Worm (Caenorhabditis elegans) whole organism, early embryonic: ENCODE results near the gene B0001.8.

ENCODE experiments used
- B0310.2 ChIP-seq: sonication (generic microtip); optimal IDR thresholded peaks from 2 replicates; lab custom pipeline; 2016; ENCODE audit warnings: mild to moderate bottlenecking, missing genetic modification characterization, missing compliant biosample characterization
- F13C5.2 ChIP-seq: sonication (generic microtip); optimal IDR thresholded peaks from 2 replicates; lab custom pipeline; 2017; ENCODE audit warnings: mild to moderate bottlenecking, missing genetic modification characterization, inconsistent platforms, missing compliant biosample characterization
- aly-1 ChIP-seq: sonication (generic microtip); optimal IDR thresholded peaks from 2 replicates; lab custom pipeline; 2016; ENCODE audit warnings: missing genetic modification characterization, missing compliant biosample characterization
- ama-1 ChIP-seq: fragments of 150-350 bp; optimal IDR thresholded peaks from 2 replicates; lab custom pipeline; 2014
- ceh-13 ChIP-seq: fragments of 200-800 bp; sonication (Bioruptor generic); optimal IDR thresholded peaks from 2 replicates; lab custom pipeline; 2018; ENCODE audit warnings: mild to moderate bottlenecking, missing genetic modification characterization, missing compliant biosample characterization
- ceh-36 ChIP-seq: sonication (generic microtip); optimal IDR thresholded peaks from 2 replicates; lab custom pipeline; 2016; ENCODE audit warnings: missing genetic modification characterization, inconsistent platforms, missing compliant biosample characterization
- ets-7 ChIP-seq: sonication (generic microtip); optimal IDR thresholded peaks from 2 replicates; lab custom pipeline; 2016; ENCODE audit warnings: missing genotype, missing genetic modification characterization, missing compliant biosample characterization
- flt-1 ChIP-seq: fragments of 200-800 bp; sonication (Bioruptor generic); IDR thresholded peaks from 2 replicates; pipeline ENCODE4 v1.3.6; 2022; ENCODE audit warnings: missing genetic modification characterization, missing compliant biosample characterization
- hmbx-1 ChIP-seq: sonication (generic microtip); optimal IDR thresholded peaks from 2 replicates; lab custom pipeline; 2016; ENCODE audit warnings: mild to moderate bottlenecking, missing genetic modification characterization, missing compliant biosample characterization
- hmg-4 ChIP-seq: fragments of 200-800 bp; sonication (Bioruptor generic); optimal IDR thresholded peaks from 2 replicates; lab custom pipeline; 2018; ENCODE audit warnings: mild to moderate bottlenecking, missing genetic modification characterization, missing compliant biosample characterization
- hnd-1 ChIP-seq: sonication (generic microtip); optimal IDR thresholded peaks from 2 replicates; lab custom pipeline; 2016; ENCODE audit warnings: missing genetic modification characterization, missing compliant biosample characterization
- pes-1 ChIP-seq: fragments of 200-800 bp; sonication (Bioruptor generic); IDR thresholded peaks from 2 replicates; pipeline ENCODE4 v1.3.6; 2022; ENCODE audit warnings: missing genetic modification reagents, missing genetic modification characterization, missing compliant biosample characterization
- scrt-1 ChIP-seq: fragments of 200-800 bp; sonication (Bioruptor generic); IDR thresholded peaks from 2 replicates; pipeline ENCODE4 v1.3.6; 2022; ENCODE audit warnings: missing genetic modification characterization, missing compliant biosample characterization
- sea-1 ChIP-seq: fragments of 200-800 bp; sonication (Bioruptor generic); conservative IDR thresholded peaks from 2 replicates; pipeline ENCODE4 v1.3.6; 2022; ENCODE audit warnings: missing genetic modification characterization, missing compliant biosample characterization
- tbx-11 ChIP-seq: fragments of 200-800 bp; sonication (Bioruptor generic); IDR thresholded peaks from 2 replicates; pipeline ENCODE4 v1.3.6; 2022; ENCODE audit warnings: missing genetic modification characterization, missing compliant biosample characterization
- tbx-37 ChIP-seq: fragments of 200-800 bp; sonication (Bioruptor generic); conservative IDR thresholded peaks from 2 replicates; pipeline ENCODE4 v1.3.6; 2022; ENCODE audit warnings: missing genetic modification reagents, missing genetic modification characterization, missing compliant biosample characterization
- tra-4 ChIP-seq: sonication (generic microtip); optimal IDR thresholded peaks from 2 replicates; lab custom pipeline; 2017; ENCODE audit warnings: missing genetic modification characterization, missing compliant biosample characterization

B0001.8 gene

DNA sequence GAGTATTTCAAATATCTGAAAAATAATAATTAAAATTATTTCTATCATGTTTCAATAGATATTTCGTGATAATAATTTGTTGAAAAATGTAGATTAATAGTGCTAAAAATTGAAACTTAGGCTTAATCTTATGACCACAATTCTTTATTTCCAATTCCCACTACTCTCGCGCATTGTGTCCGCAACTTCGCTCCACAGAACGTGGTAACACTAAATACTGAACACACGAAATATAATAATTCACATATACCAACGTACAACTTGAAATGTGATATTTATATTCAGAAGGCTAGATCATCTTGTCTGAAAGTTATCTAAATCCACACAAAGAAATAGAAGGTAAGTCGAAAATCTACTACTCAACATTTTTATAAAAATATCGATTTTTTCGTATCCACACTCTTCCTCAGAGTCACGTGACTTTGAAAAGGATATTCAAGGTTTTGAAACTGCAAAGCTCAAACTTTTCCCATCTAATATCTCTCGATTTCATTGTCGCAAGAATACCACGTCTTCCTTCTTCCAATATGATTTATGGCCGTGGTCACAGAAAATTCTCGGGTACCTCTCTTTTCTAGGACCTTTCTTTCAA is 15.9 kb upstream of the B0001.8 start, which contains the start of gene eri-12:
eri-12 (plus strand) TSS at position 197 of the 592 bp plus-strand sequence.
- TF ChIP-seq flt-1 (GFP tag; lab: Robert Waterston, UW) (no peak), tbx-37 (GFP tag; lab: Robert Waterston, UW) (no peak), hmbx-1 (tag; lab: Kevin White, UChicago) (no peak), B0310.2 (tag; lab: Kevin White, UChicago) (no peak), tra-4 (tag; lab: Kevin White, UChicago) (no peak), ceh-13 (GFP tag; lab: Kevin White, UChicago) (no peak), tbx-11 (no peak), ama-1 (lab: Kevin White, UChicago) (no peak), F13C5.2 (tag; lab: Kevin White, UChicago) (no peak), hmg-4 (GFP tag; lab: Kevin White, UChicago) (no peak), aly-1 (tag; lab: Kevin White, UChicago) (no peak)

DNA sequence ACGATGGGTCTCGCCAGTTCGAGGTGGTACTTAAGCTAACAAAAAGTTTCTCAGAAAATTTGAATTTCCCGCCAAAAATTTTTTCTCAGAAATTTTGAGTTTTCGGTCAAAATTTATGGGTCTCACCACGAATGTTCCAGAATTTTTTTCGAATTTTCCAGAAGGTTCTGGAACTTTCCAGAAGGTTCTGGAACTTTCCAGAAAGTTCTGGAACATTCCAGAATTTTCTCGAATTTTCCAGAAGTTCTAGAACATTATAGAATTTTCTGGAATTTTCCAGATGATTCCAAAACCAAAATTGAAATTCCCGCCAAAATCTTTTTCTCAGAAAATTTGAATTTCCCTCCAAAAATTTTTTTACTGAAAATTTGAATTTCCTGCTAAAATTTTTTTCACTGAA is 15.0 kb upstream of the B0001.8 start:
- peak; percentile 29; the same call in 1 of the 2 replicates for TF ChIP-seq flt-1 (GFP tag; lab: Robert Waterston, UW)
- 0 out of 2 replicates have a peak, but pooled peaks have one; percentile 32 for TF ChIP-seq tbx-11
- peak; percentile 52; the same call in 1 of the 2 replicates for TF ChIP-seq pes-1 (GFP tag; lab: Robert Waterston, UW)

DNA sequence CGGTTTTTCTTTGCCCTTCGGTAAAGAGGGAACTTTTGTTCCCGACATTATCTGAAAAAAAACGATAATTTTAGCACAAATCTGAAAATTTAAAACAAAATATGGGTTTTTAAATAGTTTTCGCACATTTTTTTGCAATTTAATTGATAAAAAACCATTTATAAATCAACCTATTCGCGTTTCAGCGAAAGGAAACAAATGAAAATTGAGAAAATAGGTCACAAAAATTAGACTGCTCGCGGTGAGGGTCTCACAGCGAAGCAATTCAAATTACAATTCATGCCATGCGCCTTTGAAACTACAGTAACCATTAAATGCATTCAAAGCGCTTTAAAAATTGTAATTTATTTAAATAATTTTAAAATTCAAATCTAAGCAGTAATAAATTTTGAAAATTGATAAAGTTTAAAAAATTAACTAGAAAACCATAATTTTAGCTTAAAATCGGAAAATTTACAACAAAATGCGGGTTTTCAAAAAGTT is 13.4 kb upstream of the B0001.8 start, which contains the start of gene B0001.7:
B0001.7 (minus strand) TSS at position 51 of the 483 bp plus-strand sequence.
- TF ChIP-seq B0310.2 (tag; lab: Kevin White, UChicago) (no peak), flt-1 (GFP tag; lab: Robert Waterston, UW) (no peak), hmbx-1 (tag; lab: Kevin White, UChicago) (no peak), scrt-1 (GFP tag; lab: Robert Waterston, UW) (no peak), hmg-4 (GFP tag; lab: Kevin White, UChicago) (no peak), ceh-36 (tag; lab: Kevin White, UChicago) (no peak)

DNA sequence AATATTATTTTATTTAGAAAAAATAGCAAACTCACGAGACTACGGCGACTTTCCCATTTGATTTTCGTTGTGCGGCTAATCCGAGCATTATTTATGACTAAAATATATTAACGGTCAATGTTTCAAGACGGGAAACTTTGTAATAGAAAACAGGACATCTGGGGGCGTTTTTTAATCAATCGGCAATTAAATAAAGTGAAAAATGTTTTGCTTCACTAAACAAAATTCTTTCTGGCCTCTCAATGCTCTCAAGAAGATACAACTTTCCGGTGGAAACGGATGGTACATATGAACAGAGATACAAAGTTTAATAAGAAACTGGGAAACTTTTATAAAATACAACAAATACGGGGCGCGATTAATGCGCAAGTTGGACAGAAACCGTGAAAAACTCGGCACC is 10.0 kb upstream of the B0001.8 start, which contains the start of gene B0001.2:
B0001.2 (minus strand) TSS at position 101 of the 400 bp plus-strand sequence.
- TF ChIP-seq tra-4 (tag; lab: Kevin White, UChicago) (no peak), hnd-1 (no peak), ets-7 (no peak), ceh-13 (GFP tag; lab: Kevin White, UChicago) (no peak), pes-1 (GFP tag; lab: Robert Waterston, UW) (no peak), B0310.2 (tag; lab: Kevin White, UChicago) (no peak), ceh-36 (tag; lab: Kevin White, UChicago) (no peak), ama-1 (lab: Kevin White, UChicago) (no peak), hmbx-1 (tag; lab: Kevin White, UChicago) (no peak), scrt-1 (GFP tag; lab: Robert Waterston, UW) (no peak), aly-1 (tag; lab: Kevin White, UChicago) (no peak), F13C5.2 (tag; lab: Kevin White, UChicago) (no peak), hmg-4 (GFP tag; lab: Kevin White, UChicago) (no peak)

DNA sequence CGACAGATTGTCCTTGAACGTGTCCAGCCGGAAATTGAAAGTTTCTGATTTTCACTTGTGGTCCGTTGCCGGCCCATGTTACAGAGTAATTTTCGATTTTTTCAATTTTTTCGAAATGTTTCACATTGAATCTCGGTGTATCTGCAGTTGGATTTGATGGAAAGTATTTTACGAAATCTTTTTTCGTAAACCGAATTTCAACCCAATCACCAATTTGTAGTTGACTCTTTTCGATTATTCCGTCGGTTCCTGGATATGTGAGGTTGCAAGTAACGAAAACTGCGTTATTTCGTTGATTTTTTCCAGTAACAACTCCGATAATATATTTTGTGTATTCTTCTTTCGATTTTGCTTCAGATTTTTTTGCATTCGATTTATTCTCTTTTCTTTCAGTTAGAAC is 8.8 kb upstream of the B0001.8 start:
- TF ChIP-seq tbx-11, result no peak
- no peak for TF ChIP-seq ceh-13 (GFP tag; lab: Kevin White, UChicago)
- no peak for TF ChIP-seq F13C5.2 (tag; lab: Kevin White, UChicago)
- TF ChIP-seq hnd-1, result no peak
- TF ChIP-seq flt-1 (GFP tag; lab: Robert Waterston, UW), result no peak
- no peak for TF ChIP-seq pes-1 (GFP tag; lab: Robert Waterston, UW)
- no peak for TF ChIP-seq scrt-1 (GFP tag; lab: Robert Waterston, UW)
- TF ChIP-seq B0310.2 (tag; lab: Kevin White, UChicago), result no peak
- TF ChIP-seq sea-1 (GFP tag; lab: Robert Waterston, UW), result no peak
- no peak for TF ChIP-seq aly-1 (tag; lab: Kevin White, UChicago)
- no peak for TF ChIP-seq hmbx-1 (tag; lab: Kevin White, UChicago)
- TF ChIP-seq ceh-36 (tag; lab: Kevin White, UChicago), result no peak
- TF ChIP-seq tra-4 (tag; lab: Kevin White, UChicago), result no peak

DNA sequence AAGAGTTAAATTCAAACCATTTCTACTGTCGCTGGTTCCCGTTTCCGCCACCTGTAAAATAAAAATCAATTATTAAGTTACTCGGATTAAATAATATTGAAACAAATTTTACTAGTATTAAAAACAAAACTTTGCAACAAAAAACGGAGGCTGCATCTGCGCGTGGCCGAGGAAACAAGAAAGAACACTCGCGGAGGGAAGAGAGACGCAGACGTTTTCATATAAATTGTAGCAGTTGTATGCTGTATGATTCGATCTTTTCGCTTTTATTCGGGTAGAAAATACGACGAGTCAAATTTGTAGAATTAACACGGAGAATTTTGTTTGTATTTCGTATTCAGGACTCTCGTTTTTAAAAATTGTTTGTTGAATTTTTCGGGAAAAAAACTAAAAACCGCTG is 4.8 kb upstream of the B0001.8 start, which contains the start of gene B0001.3:
B0001.3 (minus strand) TSS at position 55 of the 400 bp plus-strand sequence.
- TF ChIP-seq hnd-1, result no peak
- no peak for TF ChIP-seq tbx-11
- no peak for TF ChIP-seq ceh-13 (GFP tag; lab: Kevin White, UChicago)
- TF ChIP-seq flt-1 (GFP tag; lab: Robert Waterston, UW), result no peak
- no peak for TF ChIP-seq scrt-1 (GFP tag; lab: Robert Waterston, UW)
- no peak for TF ChIP-seq ceh-36 (tag; lab: Kevin White, UChicago)
- no peak for TF ChIP-seq B0310.2 (tag; lab: Kevin White, UChicago)
- no peak for TF ChIP-seq ama-1 (lab: Kevin White, UChicago)
- TF ChIP-seq ets-7, result no peak
- no peak for TF ChIP-seq sea-1 (GFP tag; lab: Robert Waterston, UW)
- TF ChIP-seq F13C5.2 (tag; lab: Kevin White, UChicago), result no peak
- TF ChIP-seq pes-1 (GFP tag; lab: Robert Waterston, UW), result no peak
- no peak for TF ChIP-seq tra-4 (tag; lab: Kevin White, UChicago)
- no peak for TF ChIP-seq tbx-37 (GFP tag; lab: Robert Waterston, UW)
- TF ChIP-seq aly-1 (tag; lab: Kevin White, UChicago), result no peak
- no peak for TF ChIP-seq hmg-4 (GFP tag; lab: Kevin White, UChicago)

DNA sequence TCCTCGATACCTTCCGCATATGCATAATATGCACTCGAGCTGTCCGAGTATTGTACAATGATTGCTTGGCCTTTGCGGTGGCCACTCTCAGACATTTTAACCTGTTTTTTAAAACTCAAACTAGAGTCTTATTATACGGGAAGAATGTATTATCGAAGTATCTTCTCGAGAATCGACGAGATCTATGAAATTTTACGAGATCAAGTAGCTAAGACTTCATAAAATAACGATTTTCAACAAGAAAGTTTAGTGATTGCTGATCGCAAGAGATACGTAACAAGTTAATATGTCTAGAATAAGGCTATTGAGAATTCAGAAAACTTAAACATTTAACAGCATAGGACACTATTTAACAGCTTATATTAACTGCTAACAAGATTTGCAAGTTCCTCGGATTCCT is 2.4 kb upstream of the B0001.8 start, which contains the start of gene B0001.5:
B0001.5 (minus strand) TSS at position 101 of the 400 bp plus-strand sequence.
- TF ChIP-seq hnd-1 (no peak), tbx-11 (no peak), hmbx-1 (tag; lab: Kevin White, UChicago) (no peak), tbx-37 (GFP tag; lab: Robert Waterston, UW) (no peak), ceh-36 (tag; lab: Kevin White, UChicago) (no peak), ama-1 (lab: Kevin White, UChicago) (no peak), scrt-1 (GFP tag; lab: Robert Waterston, UW) (no peak), sea-1 (GFP tag; lab: Robert Waterston, UW) (no peak), flt-1 (GFP tag; lab: Robert Waterston, UW) (no peak), pes-1 (GFP tag; lab: Robert Waterston, UW) (no peak), ceh-13 (GFP tag; lab: Kevin White, UChicago) (no peak), aly-1 (tag; lab: Kevin White, UChicago) (no peak), B0310.2 (tag; lab: Kevin White, UChicago) (no peak), tra-4 (tag; lab: Kevin White, UChicago) (no peak), F13C5.2 (tag; lab: Kevin White, UChicago) (no peak), ets-7 (no peak)
